Worm (Caenorhabditis elegans): ENCODE measurements around the gene F56D6.6.

- TF ChIP-seq ceh-9 (tag; optimal IDR thresholded peaks at IDR 0.05) (no peak), rnt-1 (tag; optimal IDR thresholded peaks at IDR 0.05) (no peak), hlh-30 (tag; optimal IDR thresholded peaks at IDR 0.05; ENCODE audit: insufficient read depth) (no peak), pqm-1 (tag; optimal IDR thresholded peaks at IDR 0.05) (no peak), ama-1 (optimal IDR thresholded peaks at IDR 0.05) (no peak), odd-2 (tag; optimal IDR thresholded peaks at IDR 0.05) (no peak), ceh-18 (tag; optimal IDR thresholded peaks at IDR 0.05) (no peak), ceh-31 (tag; optimal IDR thresholded peaks at IDR 0.05) (no peak), tbx-2 (tag; optimal IDR thresholded peaks at IDR 0.05) (no peak)
These were observed at the start of gene F56D6.6 for ce11 chrIV:3902955-3903354.
